Worm (Caenorhabditis elegans) whole organism, L1 larva: ENCODE measurements around the gene peb-1.
A peak's percentile ranks its signal among the peaks of the same experiment; 100 is the strongest.

Experiments
- fkh-8 ChIP-seq: sonication (generic microtip); optimal IDR thresholded peaks from 2 replicates; lab custom pipeline; 2016; ENCODE audit warnings: mild to moderate bottlenecking, missing genetic modification characterization, missing compliant biosample characterization
- fos-1 ChIP-seq: fragments of 150-350 bp; optimal IDR thresholded peaks from 2 replicates; lab custom pipeline; 2014; ENCODE audit warnings: missing biosample characterization, missing genetic modification characterization
- lsy-2 ChIP-seq, 2 experiments: fragments of 150-350 bp; optimal IDR thresholded peaks; 2 replicates each; lab custom pipeline; 2014; ENCODE audit warnings: missing biosample characterization in 2 of 2, missing genetic modification characterization in 2 of 2
- nhr-11 ChIP-seq: fragments of 150-350 bp; optimal IDR thresholded peaks from 2 replicates; lab custom pipeline; 2014; ENCODE audit warnings: missing biosample characterization, missing genetic modification characterization
- nhr-90 ChIP-seq: sonication (generic microtip); optimal IDR thresholded peaks from 2 replicates; lab custom pipeline; 2016; ENCODE audit warnings: mild to moderate bottlenecking, missing genetic modification characterization, missing compliant biosample characterization; ENCODE audit not compliant: poor library complexity
- unc-62 ChIP-seq: fragments of 150-350 bp; optimal IDR thresholded peaks from 2 replicates; lab custom pipeline; 2014; ENCODE audit warnings: missing biosample characterization, missing genetic modification reagents, missing genetic modification characterization
- vab-15 ChIP-seq: sonication (generic microtip); optimal IDR thresholded peaks from 2 replicates; lab custom pipeline; 2017; ENCODE audit warnings: missing genotype, mild to moderate bottlenecking, missing genetic modification characterization, missing compliant biosample characterization
- zag-1 ChIP-seq: fragments of 150-350 bp; optimal IDR thresholded peaks from 2 replicates; lab custom pipeline; 2014; ENCODE audit warnings: missing biosample characterization, missing genetic modification characterization

DNA sequence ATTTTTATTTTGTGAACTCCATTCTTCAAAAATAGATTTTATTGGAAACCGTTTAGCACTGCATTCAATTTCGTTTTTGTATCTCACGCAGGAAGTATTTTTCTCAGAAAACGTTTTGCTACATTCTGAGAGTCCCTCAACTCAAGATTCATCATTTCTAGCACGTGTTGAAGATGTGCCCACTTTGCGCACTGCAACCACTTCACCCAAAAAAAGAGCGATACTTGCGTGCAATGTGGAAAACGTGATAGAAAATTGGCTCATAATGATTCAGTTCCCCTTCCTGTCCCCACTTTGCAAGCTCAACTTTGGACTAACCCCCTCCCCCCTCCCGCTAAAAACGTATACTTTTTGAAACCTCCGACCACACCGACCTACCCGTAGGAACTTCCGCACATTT, 54.2 kb downstream of the peb-1 start:
- TF ChIP-seq lsy-2 (tag; optimal IDR thresholded peaks at IDR 0.05; lab: Kevin White, UChicago) = no peak
- no peak for TF ChIP-seq vab-15 (tag; lab: Kevin White, UChicago)
- peak; percentile 39 for TF ChIP-seq fkh-8 (tag; lab: Kevin White, UChicago)
- TF ChIP-seq nhr-11 (tag; lab: Kevin White, UChicago) = no peak
- no peak for TF ChIP-seq nhr-90 (tag; lab: Kevin White, UChicago)
- no peak for TF ChIP-seq zag-1
- no peak for TF ChIP-seq fos-1 (tag; lab: Kevin White, UChicago)
- no peak for TF ChIP-seq unc-62 (GFP tag; lab: Kevin White, UChicago)
